Fruit fly (Drosophila melanogaster) whole organism, embryonic: ENCODE results near the gene CG5080.

ENCODE experiments used
- Bdp1 ChIP-seq: fragments of 200-800 bp; sonication (Bioruptor generic); optimal IDR thresholded peaks from 3 replicates; lab custom pipeline; 2016; ENCODE audit warnings: missing biosample characterization, missing genetic modification characterization
- CG11723 ChIP-seq: fragments of 200-800 bp; sonication (Bioruptor generic); optimal IDR thresholded peaks from 2 replicates; lab custom pipeline; 2017; ENCODE audit warnings: missing biosample characterization, mild to moderate bottlenecking, missing genetic modification characterization
- CG12299 ChIP-seq: fragments of 200-800 bp; sonication (Bioruptor generic); optimal IDR thresholded peaks from 2 replicates; lab custom pipeline; 2018; ENCODE audit warnings: missing biosample characterization, mild to moderate bottlenecking, missing genetic modification characterization
- CG15479 ChIP-seq: fragments of 200-800 bp; sonication (Bioruptor generic); optimal IDR thresholded peaks from 3 replicates; lab custom pipeline; 2019; ENCODE audit warnings: missing biosample characterization, mild to moderate bottlenecking, missing genetic modification characterization, moderate library complexity
- CG16863 ChIP-seq: fragments of 200-800 bp; sonication (Bioruptor generic); optimal IDR thresholded peaks from 3 replicates; lab custom pipeline; 2016; ENCODE audit warnings: missing biosample characterization, missing genetic modification characterization
- CG17829 ChIP-seq: fragments of 200-800 bp; optimal IDR thresholded peaks from 2 replicates; lab custom pipeline; 2019; ENCODE audit warnings: missing biosample characterization, mild to moderate bottlenecking, missing genetic modification characterization, moderate library complexity
- CG18599 ChIP-seq: fragments of 200-800 bp; sonication (Bioruptor generic); optimal IDR thresholded peaks from 3 replicates; lab custom pipeline; 2017; ENCODE audit warnings: missing biosample characterization, missing genetic modification characterization, mild to moderate bottlenecking, moderate library complexity, missing genetic modification reagents
- CG2120 ChIP-seq: fragments of 200-800 bp; sonication (Bioruptor generic); optimal IDR thresholded peaks from 3 replicates; lab custom pipeline; 2016; ENCODE audit warnings: missing biosample characterization, missing genetic modification characterization
- CG2678 ChIP-seq: fragments of 200-800 bp; sonication (Bioruptor generic); optimal IDR thresholded peaks from 3 replicates; lab custom pipeline; 2019; ENCODE audit warnings: missing biosample characterization, mild to moderate bottlenecking, missing genetic modification characterization, moderate library complexity
- CG4282 ChIP-seq: fragments of 200-800 bp; sonication (Bioruptor generic); optimal IDR thresholded peaks from 2 replicates; lab custom pipeline; 2016; ENCODE audit warnings: missing biosample characterization, missing genetic modification characterization
- CG4328 ChIP-seq: fragments of 200-800 bp; sonication (Bioruptor generic); optimal IDR thresholded peaks from 3 replicates; lab custom pipeline; 2017; ENCODE audit warnings: missing biosample characterization, missing genetic modification reagents, missing genetic modification characterization
- CG4730 ChIP-seq: fragments of 200-800 bp; sonication (Bioruptor generic); IDR thresholded peaks from 2 replicates; pipeline ENCODE4 v1.3.6; 2022; ENCODE audit warnings: missing biosample characterization, missing genetic modification characterization
- CG7357 ChIP-seq: fragments of 200-800 bp; sonication (Bioruptor generic); IDR thresholded peaks from 3 replicates; pipeline ENCODE4 v1.3.6; 2022; ENCODE audit warnings: missing biosample characterization, missing genetic modification characterization
- CG7372 ChIP-seq: fragments of 200-800 bp; sonication (Bioruptor generic); IDR thresholded peaks from 2 replicates; pipeline ENCODE4 v1.3.6; 2022; ENCODE audit warnings: missing biosample characterization, missing genetic modification characterization
- CG8290 ChIP-seq, 3 experiments: fragments of 200-800 bp; sonication (Bioruptor generic); optimal IDR thresholded peaks; 2 replicates each; lab custom pipeline; 2016 to 2019; ENCODE audit warnings: missing biosample characterization in 3 of 3, missing genetic modification characterization in 3 of 3, mild to moderate bottlenecking in 2 of 3, moderate library complexity in 1 of 3
- CG8478 ChIP-seq: fragments of >200 bp; optimal IDR thresholded peaks from 2 replicates; lab custom pipeline; 2018
- D ChIP-seq, 2 experiments: fragments of 200-800 bp in 1 of 2; fragments of >200 bp in 1 of 2; sonication (Bioruptor generic) in 1 of 2; optimal IDR thresholded peaks; 2 replicates in 1 of 2; 3 replicates in 1 of 2; lab custom pipeline; 2017; ENCODE audit warnings: mild to moderate bottlenecking in 1 of 2, missing biosample characterization in 1 of 2, missing genetic modification characterization in 1 of 2, missing genetic modification reagents in 1 of 2
- HmgZ ChIP-seq: fragments of 200-800 bp; sonication (Bioruptor generic); optimal IDR thresholded peaks from 2 replicates; lab custom pipeline; 2018; ENCODE audit warnings: missing biosample characterization, mild to moderate bottlenecking, missing genetic modification characterization
- Hr51 ChIP-seq, 2 experiments: fragments of 200-800 bp; sonication (Bioruptor generic); optimal IDR thresholded peaks; 2 replicates in 1 of 2; 3 replicates in 1 of 2; lab custom pipeline; 2016 to 2018; ENCODE audit warnings: missing biosample characterization in 2 of 2, missing genetic modification characterization in 2 of 2, mild to moderate bottlenecking in 1 of 2, moderate library complexity in 1 of 2
- Hr78 ChIP-seq, 2 experiments: fragments of 200-800 bp in 1 of 2; fragments of >200 bp in 1 of 2; sonication (Bioruptor generic) in 1 of 2; optimal IDR thresholded peaks; 2 replicates each; lab custom pipeline; 2017 to 2019; ENCODE audit warnings: missing biosample characterization in 2 of 2, missing genetic modification characterization in 2 of 2, mild to moderate bottlenecking in 1 of 2, moderate library complexity in 1 of 2
- Mrtf ChIP-seq: fragments of 200-800 bp; sonication (Bioruptor generic); IDR thresholded peaks from 3 replicates; pipeline ENCODE4 v1.3.6; 2022; ENCODE audit warnings: missing biosample characterization, missing genetic modification characterization
- Myb ChIP-seq: fragments of 200-800 bp; sonication (Bioruptor generic); optimal IDR thresholded peaks from 2 replicates; lab custom pipeline; 2016; ENCODE audit warnings: missing biosample characterization, missing genetic modification characterization
- Neu2 ChIP-seq: fragments of 200-800 bp; sonication (Bioruptor generic); optimal IDR thresholded peaks from 3 replicates; lab custom pipeline; 2016; ENCODE audit warnings: missing biosample characterization, missing genetic modification characterization, borderline replicate concordance
- Side ChIP-seq: fragments of 200-800 bp; sonication (Bioruptor generic); optimal IDR thresholded peaks from 2 replicates; lab custom pipeline; 2016; ENCODE audit warnings: missing biosample characterization, missing genetic modification characterization
- Spps ChIP-seq: fragments of 200-800 bp; sonication (Bioruptor generic); optimal IDR thresholded peaks from 2 replicates; lab custom pipeline; 2018; ENCODE audit warnings: missing biosample characterization, mild to moderate bottlenecking, missing genetic modification characterization
- ato ChIP-seq: fragments of 200-800 bp; sonication (Bioruptor generic); IDR thresholded peaks from 2 replicates; pipeline ENCODE4 v1.3.6; 2022; ENCODE audit warnings: missing biosample characterization, missing genetic modification characterization; ENCODE audit not compliant: partially characterized antibody
- cad ChIP-seq: fragments of >200 bp; optimal IDR thresholded peaks from 2 replicates; lab custom pipeline; 2017; ENCODE audit warnings: missing biosample characterization, missing genetic modification characterization
- chif ChIP-seq, 2 experiments: fragments of 200-800 bp; sonication (Bioruptor generic); optimal IDR thresholded peaks; 3 replicates each; lab custom pipeline; 2016; ENCODE audit warnings: missing biosample characterization in 2 of 2, missing genetic modification characterization in 2 of 2
- chinmo ChIP-seq: fragments of 200-800 bp; sonication (Bioruptor generic); IDR thresholded peaks from 4 replicates; pipeline ENCODE4 v1.3.6; 2022; ENCODE audit warnings: missing biosample characterization, missing genetic modification characterization; ENCODE audit not compliant: partially characterized antibody
- croc ChIP-seq: fragments of 200-800 bp; sonication (Bioruptor generic); conservative IDR thresholded peaks from 3 replicates; pipeline ENCODE4 v1.3.6; 2022; ENCODE audit warnings: missing biosample characterization, missing genetic modification characterization
- eve ChIP-seq, 2 experiments: fragments of >200 bp; optimal IDR thresholded peaks; 2 replicates each; lab custom pipeline; 2017; ENCODE audit warnings: missing biosample characterization in 2 of 2, missing genetic modification characterization in 2 of 2
- fd102C ChIP-seq: fragments of 200-800 bp; sonication (Bioruptor generic); optimal IDR thresholded peaks from 2 replicates; lab custom pipeline; 2018; ENCODE audit warnings: missing biosample characterization, mild to moderate bottlenecking, missing genetic modification characterization, moderate library complexity
- gsb ChIP-seq: fragments of 200-800 bp; sonication (Bioruptor generic); IDR thresholded peaks from 2 replicates; pipeline ENCODE4 v1.3.6; 2022; ENCODE audit warnings: missing biosample characterization, missing genetic modification characterization
- h ChIP-seq: fragments of >200 bp; optimal IDR thresholded peaks from 2 replicates; lab custom pipeline; 2017
- hth ChIP-seq: fragments of >200 bp; optimal IDR thresholded peaks from 2 replicates; lab custom pipeline; 2017; ENCODE audit warnings: inconsistent platforms
- lilli ChIP-seq: fragments of 200-800 bp; sonication (Bioruptor generic); optimal IDR thresholded peaks from 3 replicates; lab custom pipeline; 2016; ENCODE audit warnings: missing biosample characterization, missing genetic modification characterization
- lola ChIP-seq, 3 experiments: fragments of >200 bp in 2 of 3; fragments of 200-800 bp in 1 of 3; sonication (Bioruptor generic) in 1 of 3; optimal IDR thresholded peaks; 2 replicates each; lab custom pipeline; 2017 to 2019; ENCODE audit warnings: missing biosample characterization in 3 of 3, missing genetic modification characterization in 3 of 3, mild to moderate bottlenecking in 1 of 3, moderate library complexity in 1 of 3
- mirr ChIP-seq: fragments of 200-800 bp; sonication (Bioruptor generic); optimal IDR thresholded peaks from 3 replicates; lab custom pipeline; 2018; ENCODE audit warnings: missing biosample characterization, mild to moderate bottlenecking, missing genetic modification characterization
- oc ChIP-seq: fragments of 200-800 bp; sonication (Bioruptor generic); optimal IDR thresholded peaks from 2 replicates; lab custom pipeline; 2018; ENCODE audit warnings: missing biosample characterization, mild to moderate bottlenecking, missing genetic modification characterization, moderate library complexity
- pfk ChIP-seq: fragments of 200-800 bp; sonication (Bioruptor generic); optimal IDR thresholded peaks from 2 replicates; lab custom pipeline; 2018; ENCODE audit warnings: missing biosample characterization, mild to moderate bottlenecking, missing genetic modification characterization, moderate library complexity
- pzg ChIP-seq: fragments of 200-800 bp; sonication (Bioruptor generic); optimal IDR thresholded peaks from 3 replicates; lab custom pipeline; 2018; ENCODE audit warnings: missing biosample characterization, mild to moderate bottlenecking, missing genetic modification characterization, moderate library complexity
- ro ChIP-seq: fragments of 200-800 bp; sonication (Bioruptor generic); IDR thresholded peaks from 2 replicates; pipeline ENCODE4 v1.3.6; 2022; ENCODE audit warnings: missing biosample characterization, missing genetic modification characterization
- sima ChIP-seq: fragments of 200-800 bp; sonication (Bioruptor generic); optimal IDR thresholded peaks from 2 replicates; lab custom pipeline; 2016; ENCODE audit warnings: missing biosample characterization, missing genetic modification characterization
- sr ChIP-seq: fragments of 200-800 bp; sonication (Bioruptor generic); IDR thresholded peaks from 3 replicates; pipeline ENCODE4 v1.3.6; 2022; ENCODE audit warnings: missing biosample characterization, missing genetic modification characterization
- stwl ChIP-seq: fragments of 200-800 bp; sonication (Bioruptor generic); optimal IDR thresholded peaks from 3 replicates; lab custom pipeline; 2018; ENCODE audit warnings: missing biosample characterization, mild to moderate bottlenecking, missing genetic modification characterization, moderate library complexity
- tap ChIP-seq: fragments of 200-800 bp; optimal IDR thresholded peaks from 3 replicates; lab custom pipeline; 2019; ENCODE audit warnings: missing biosample characterization, mild to moderate bottlenecking, missing genetic modification characterization, moderate library complexity
- tll ChIP-seq, 2 experiments: fragments of 200-800 bp in 1 of 2; fragments of >200 bp in 1 of 2; sonication (Bioruptor generic) in 1 of 2; optimal IDR thresholded peaks; 2 replicates each; lab custom pipeline; 2017 to 2019; ENCODE audit warnings: missing biosample characterization in 2 of 2, missing genetic modification characterization in 2 of 2, mild to moderate bottlenecking in 1 of 2, moderate library complexity in 1 of 2
- toy ChIP-seq: fragments of 200-800 bp; sonication (Bioruptor generic); IDR thresholded peaks from 2 replicates; pipeline ENCODE4 v1.3.6; 2022; ENCODE audit warnings: missing biosample characterization, missing genetic modification characterization
- wor ChIP-seq: fragments of 200-800 bp; sonication (Bioruptor generic); IDR thresholded peaks from 2 replicates; pipeline ENCODE4 v1.3.6; 2022; ENCODE audit warnings: missing biosample characterization, missing genetic modification characterization

CG5080 gene

DNA sequence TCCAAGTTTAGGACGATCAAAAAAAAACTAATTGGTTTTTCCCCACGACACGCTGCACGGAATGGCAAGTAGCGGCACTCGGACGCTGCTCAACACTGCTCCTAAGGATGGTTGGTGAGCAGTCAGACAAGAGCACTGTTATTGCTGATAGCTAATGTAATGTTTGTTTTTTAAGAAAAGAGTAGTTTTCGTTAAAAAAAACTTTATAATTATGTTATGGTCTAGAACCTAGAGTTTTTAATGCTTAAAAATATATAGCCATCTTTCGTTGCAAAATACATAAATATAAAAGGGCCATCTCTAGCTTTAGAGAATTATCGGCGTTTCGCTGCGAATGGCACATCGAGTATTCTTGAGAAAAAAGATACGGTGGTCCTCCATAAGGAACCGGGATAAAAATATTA is 9.0 kb upstream of the CG5080 start, which contains the start of the genes Charon and CG4887 (continued):
- peak; percentile 49 for TF ChIP-seq Neu2 (GFP tag; lab: Kevin White, UChicago)
- TF ChIP-seq h (lab: Kevin White, UChicago): no peak
- TF ChIP-seq chinmo: no peak
- no peak for TF ChIP-seq CG2678 (tag; lab: Kevin White, UChicago)
- TF ChIP-seq hth (lab: Kevin White, UChicago): no peak
- TF ChIP-seq Bdp1: peak; percentile 71
- peak; percentile 5 for TF ChIP-seq mirr (GFP tag; lab: Kevin White, UChicago)
- peak; percentile 86 for TF ChIP-seq CG8290 (GFP tag; optimal IDR thresholded peaks at IDR 0.05; lab: Kevin White, UChicago)
- peak in 1 of 2 experiments; percentile 32 for TF ChIP-seq CG8290 (tag; optimal IDR thresholded peaks at IDR 0.05; lab: Kevin White, UChicago)
- peak; percentile 89 for TF ChIP-seq HmgZ (tag; lab: Kevin White, UChicago)
- TF ChIP-seq CG4282 (GFP tag; lab: Kevin White, UChicago): peak; percentile 62
- TF ChIP-seq toy: peak; percentile 21; the same call in 1 of the 2 replicates
- TF ChIP-seq CG4328 (GFP tag; lab: Kevin White, UChicago): peak; percentile 79
- no peak for TF ChIP-seq CG11723
- TF ChIP-seq fd102C (GFP tag; lab: Kevin White, UChicago): no peak
- TF ChIP-seq pzg (GFP tag; lab: Kevin White, UChicago): peak; percentile 51
- no peak for TF ChIP-seq sima (GFP tag; lab: Kevin White, UChicago)
- TF ChIP-seq Myb (GFP tag; lab: Kevin White, UChicago): peak; percentile 83
- no peak for TF ChIP-seq tap (tag; lab: Kevin White, UChicago)
- peak; percentile 77 for TF ChIP-seq stwl (tag; lab: Kevin White, UChicago)
- TF ChIP-seq Mrtf: 0 out of 3 replicates have a peak, but pooled peaks have one; percentile 44
- TF ChIP-seq CG4730 (GFP tag; lab: Robert Waterston, UW): peak; percentile 64
- TF ChIP-seq Spps: peak; percentile 53
- TF ChIP-seq Hr51 (GFP tag; optimal IDR thresholded peaks at IDR 0.05; lab: Kevin White, UChicago): peak in 1 of 2 experiments; percentile 83
- TF ChIP-seq tll (GFP tag; optimal IDR thresholded peaks at IDR 0.05; lab: Kevin White, UChicago): peak in 1 of 2 experiments; percentile 4
- no peak for TF ChIP-seq CG15479 (GFP tag; lab: Kevin White, UChicago)
- TF ChIP-seq wor (GFP tag; lab: Robert Waterston, UW): peak; percentile 57; the same call in 1 of the 2 replicates
- no peak for TF ChIP-seq D (optimal IDR thresholded peaks at IDR 0.05; lab: Kevin White, UChicago)
- no peak for TF ChIP-seq D (GFP tag; optimal IDR thresholded peaks at IDR 0.05; lab: Kevin White, UChicago)
- TF ChIP-seq CG18599 (GFP tag; lab: Kevin White, UChicago): peak; percentile 87
- TF ChIP-seq chif (GFP tag; optimal IDR thresholded peaks at IDR 0.05; lab: Kevin White, UChicago): peak; percentile 75 to 84
- TF ChIP-seq sr (GFP tag; lab: Robert Waterston, UW): no peak
- no peak for TF ChIP-seq oc (tag; lab: Kevin White, UChicago)
- TF ChIP-seq CG17829: peak; percentile 77
- peak; percentile 57; the same call in 2 of the 3 replicates for TF ChIP-seq CG7357 (GFP tag; lab: Robert Waterston, UW)
- peak; percentile 84 for TF ChIP-seq CG16863
- peak in 1 of 3 experiments; percentile 82 for TF ChIP-seq lola (GFP tag; optimal IDR thresholded peaks at IDR 0.05; lab: Kevin White, UChicago)
- peak; percentile 71 for TF ChIP-seq CG12299 (tag; lab: Kevin White, UChicago)
- TF ChIP-seq eve (GFP tag; optimal IDR thresholded peaks at IDR 0.05; lab: Kevin White, UChicago): no peak
- TF ChIP-seq croc (GFP tag; lab: Robert Waterston, UW): peak; percentile 76
- TF ChIP-seq Side (GFP tag; lab: Kevin White, UChicago): peak; percentile 85
- TF ChIP-seq CG2120 (GFP tag; lab: Kevin White, UChicago): peak; percentile 94
- TF ChIP-seq Hr78 (GFP tag; optimal IDR thresholded peaks at IDR 0.05; lab: Kevin White, UChicago): no peak
- peak; percentile 25; the same call in 1 of the 2 replicates for TF ChIP-seq ato (GFP tag; lab: Robert Waterston, UW)
- TF ChIP-seq lilli: peak; percentile 93
- TF ChIP-seq cad (GFP tag; lab: Kevin White, UChicago): no peak
- TF ChIP-seq ro (GFP tag; lab: Robert Waterston, UW): peak; percentile 68
- no peak for TF ChIP-seq gsb (GFP tag; lab: Robert Waterston, UW)
- no peak for TF ChIP-seq CG8478 (lab: Kevin White, UChicago)
- peak; percentile 22 for TF ChIP-seq pfk (GFP tag; lab: Kevin White, UChicago)
- peak; percentile 83; the same call in 1 of the 2 replicates for TF ChIP-seq CG7372 (GFP tag; lab: Robert Waterston, UW)
